Fruit fly (Drosophila melanogaster): ENCODE data around the gene bru1.

bru1 gene

DNA sequence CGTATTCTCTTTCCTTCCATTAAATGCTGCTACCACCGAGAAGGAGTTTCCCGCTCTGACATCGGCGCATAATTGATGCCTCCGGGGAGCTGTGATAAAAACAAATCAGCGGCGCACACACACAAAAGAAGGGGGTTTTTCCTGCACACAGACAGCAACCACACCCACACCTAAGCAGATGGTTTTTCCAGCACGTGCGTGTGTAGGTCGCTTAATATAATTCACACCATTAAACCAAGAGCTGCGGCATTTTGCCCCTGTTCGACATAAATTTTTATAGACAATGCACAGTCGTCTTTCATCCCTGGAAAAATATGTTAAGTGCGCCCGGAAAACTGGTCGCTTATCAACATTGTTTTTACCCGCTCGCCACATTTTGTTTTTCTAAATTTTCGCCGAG, 77.5 kb downstream of the bru1 start:
- peak; percentile 72 for TF ChIP-seq abd-A (tag; optimal IDR thresholded peaks at IDR 0.05)
- no peak for TF ChIP-seq CG12769 (tag; optimal IDR thresholded peaks at IDR 0.05)
- peak; percentile 69 for TF ChIP-seq Hey (tag; optimal IDR thresholded peaks at IDR 0.05)
- no peak for TF ChIP-seq dpn (GFP tag; optimal IDR thresholded peaks at IDR 0.05)
- TF ChIP-seq nerfin-1 (tag; optimal IDR thresholded peaks at IDR 0.05) = peak; percentile 76
- TF ChIP-seq danr (GFP tag; IDR thresholded peaks at IDR 0.05) = no peak

DNA sequence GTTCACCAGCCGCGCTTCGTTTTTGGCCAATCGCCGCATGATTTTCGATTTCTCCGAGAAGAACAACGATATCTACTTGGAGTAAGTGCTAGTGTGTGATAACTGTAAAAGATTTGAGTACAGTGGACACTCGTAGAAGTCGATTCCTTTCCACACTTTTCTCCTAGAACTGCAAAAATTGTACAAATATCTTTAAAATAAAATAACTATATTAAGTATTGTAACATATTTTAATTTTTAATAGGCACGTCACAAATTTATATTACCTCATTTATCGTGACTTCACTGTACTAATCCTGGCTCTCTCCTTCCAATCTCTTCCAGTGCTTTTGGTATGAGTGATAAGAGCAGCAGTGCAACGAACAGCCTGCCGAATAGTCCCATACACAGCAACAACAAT, 96.5 kb downstream of the bru1 start:
- no peak for TF ChIP-seq dimm (GFP tag; IDR thresholded peaks at IDR 0.05)
- no peak for TF ChIP-seq cas (GFP tag; IDR thresholded peaks at IDR 0.05)
- no peak for TF ChIP-seq Doc2 (GFP tag; IDR thresholded peaks at IDR 0.05)
- TF ChIP-seq Drgx (GFP tag; IDR thresholded peaks at IDR 0.05) = no peak
- no peak for TF ChIP-seq peb (GFP tag; IDR thresholded peaks at IDR 0.05)
- no peak for TF ChIP-seq CG33213 (GFP tag; optimal IDR thresholded peaks at IDR 0.05)
- no peak for TF ChIP-seq CG34224 (GFP tag; IDR thresholded peaks at IDR 0.05; ENCODE audit: partially characterized antibody)
- no peak for TF ChIP-seq ken (GFP tag; IDR thresholded peaks at IDR 0.05)
- TF ChIP-seq CG4424 (GFP tag; optimal IDR thresholded peaks at IDR 0.05) = no peak
- no peak for TF ChIP-seq CG15601 (tag; optimal IDR thresholded peaks at IDR 0.05)
- no peak for TF ChIP-seq nmo (GFP tag; optimal IDR thresholded peaks at IDR 0.05)
- no peak for TF ChIP-seq gro (GFP tag; optimal IDR thresholded peaks at IDR 0.05)
- TF ChIP-seq gsb-n (tag; optimal IDR thresholded peaks at IDR 0.05) = no peak
- TF ChIP-seq CG6254 (GFP tag; optimal IDR thresholded peaks at IDR 0.05) = no peak
- no peak for TF ChIP-seq inv (GFP tag; IDR thresholded peaks at IDR 0.05; ENCODE audit: partially characterized antibody)
- no peak for TF ChIP-seq CG30403 (GFP tag; optimal IDR thresholded peaks at IDR 0.05)

DNA sequence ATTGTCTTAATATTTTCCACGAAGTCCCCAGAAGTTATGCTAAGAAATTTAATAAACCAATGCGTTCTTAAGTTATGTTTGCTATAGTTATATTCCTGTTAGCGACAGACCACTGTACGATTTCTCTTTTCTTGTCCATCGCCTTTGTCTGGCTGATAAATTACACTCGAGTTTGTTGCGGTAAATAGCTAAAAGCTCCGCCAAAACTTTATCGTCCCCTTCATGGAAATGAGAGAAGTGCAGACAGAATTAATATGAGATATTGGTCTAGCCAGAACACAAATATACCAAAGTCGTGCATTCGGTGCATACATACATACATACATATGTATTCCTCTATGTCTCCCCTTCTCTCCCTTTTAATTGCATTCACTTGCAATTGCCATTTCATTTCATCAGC, 97.6 kb downstream of the bru1 start:
- no peak for TF ChIP-seq CoRest (tag; optimal IDR thresholded peaks at IDR 0.05)
- TF ChIP-seq tx (GFP tag; optimal IDR thresholded peaks at IDR 0.05) = no peak
- TF ChIP-seq CkIIα-i1 (GFP tag; IDR thresholded peaks at IDR 0.05) = no peak
- no peak for TF ChIP-seq CG31388 (GFP tag; optimal IDR thresholded peaks at IDR 0.05)

dm6 chr2L:12281133-12281532, 106.3 kb downstream of the bru1 start:
- TF ChIP-seq caup (GFP tag; optimal IDR thresholded peaks at IDR 0.05; ENCODE audit: severe bottlenecking) (no peak), Ets65A (GFP tag) (peak; percentile 92)

DNA sequence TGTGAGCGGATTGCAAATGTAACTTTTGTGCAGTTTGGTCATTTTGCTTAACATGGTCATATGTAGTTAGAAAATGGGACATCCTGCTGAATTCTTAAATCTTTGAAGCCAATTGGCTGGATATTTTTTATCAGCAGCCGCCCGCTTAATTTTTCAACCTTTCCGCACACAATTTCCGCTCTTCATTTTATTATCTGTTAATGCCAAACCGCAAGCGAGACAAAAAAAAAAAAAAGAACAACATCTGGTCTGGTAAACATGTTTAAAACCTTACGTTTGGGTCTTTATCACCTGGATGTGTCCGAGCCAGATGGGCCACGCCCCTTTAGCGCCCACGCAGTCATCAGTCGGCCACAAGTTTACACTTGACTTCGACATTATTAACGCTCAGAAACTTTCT, 115.4 kb downstream of the bru1 start:
- TF ChIP-seq Sry-β (GFP tag; optimal IDR thresholded peaks at IDR 0.05) (no peak), sim (GFP tag; IDR thresholded peaks at IDR 0.05) (no peak), Ets65A (GFP tag) (peak; percentile 91), CG18476 (GFP tag; optimal IDR thresholded peaks at IDR 0.05) (no peak)

dm6 chr2L:12314838-12315237, 140.0 kb downstream of the bru1 start:
- TF ChIP-seq ranshi (GFP tag; IDR thresholded peaks at IDR 0.05) (peak; percentile 33; the same call in 1 of the 2 replicates), CrebB (tag; optimal IDR thresholded peaks at IDR 0.05) (no peak), HHEX (GFP tag; optimal IDR thresholded peaks at IDR 0.05) (no peak), Camta (GFP tag; optimal IDR thresholded peaks at IDR 0.05) (no peak), CG18619 (GFP tag; optimal IDR thresholded peaks at IDR 0.05) (no peak), CG43689 (GFP tag; IDR thresholded peaks at IDR 0.05) (no peak), kni (GFP tag; optimal IDR thresholded peaks at IDR 0.05) (no peak), HLH54F (GFP tag; optimal IDR thresholded peaks at IDR 0.05) (no peak), disco-r (GFP tag; optimal IDR thresholded peaks at IDR 0.05) (no peak), crp (GFP tag; optimal IDR thresholded peaks at IDR 0.05) (no peak), Dll (GFP tag; IDR thresholded peaks at IDR 0.05; ENCODE audit: partially characterized antibody) (no peak), CG17802 (tag; optimal IDR thresholded peaks at IDR 0.05) (no peak), eve (GFP tag; optimal IDR thresholded peaks at IDR 0.05) (no peak), chinmo (GFP tag; IDR thresholded peaks at IDR 0.05; ENCODE audit: partially characterized antibody) (no peak)

Data from whole organism, embryonic.